Fruit fly (Drosophila melanogaster) whole organism, prepupa: ENCODE measurements around the gene CG31910.

Source experiments
- Blimp-1 ChIP-seq: fragments of 200-800 bp; sonication (Bioruptor generic); optimal IDR thresholded peaks from 3 replicates; lab custom pipeline; 2017; ENCODE audit warnings: missing biosample characterization, missing genetic modification characterization, mild to moderate bottlenecking, moderate library complexity, missing genetic modification reagents
- CG10631 ChIP-seq: fragments of 200-800 bp; sonication (Bioruptor generic); optimal IDR thresholded peaks from 2 replicates; lab custom pipeline; 2016; ENCODE audit warnings: missing biosample characterization, missing genetic modification characterization
- CG10669 ChIP-seq: fragments of 200-800 bp; sonication (Bioruptor generic); optimal IDR thresholded peaks from 3 replicates; lab custom pipeline; 2018; ENCODE audit warnings: missing biosample characterization, mild to moderate bottlenecking, missing genetic modification characterization, moderate library complexity
- CG11294 ChIP-seq: fragments of 200-800 bp; sonication (Bioruptor generic); IDR thresholded peaks from 2 replicates; pipeline ENCODE4 v1.3.6; 2022; ENCODE audit warnings: missing biosample characterization, missing genetic modification characterization
- CG11762 ChIP-seq: fragments of 200-800 bp; sonication (Bioruptor generic); optimal IDR thresholded peaks from 3 replicates; lab custom pipeline; 2016; ENCODE audit warnings: missing biosample characterization, missing genetic modification characterization; ENCODE audit not compliant: insufficient read depth
- CG11902 ChIP-seq: fragments of 200-800 bp; sonication (Bioruptor generic); optimal IDR thresholded peaks from 3 replicates; lab custom pipeline; 2016; ENCODE audit warnings: missing biosample characterization, missing genetic modification characterization
- CG15336 ChIP-seq: fragments of 200-800 bp; sonication (Bioruptor generic); IDR thresholded peaks from 2 replicates; pipeline ENCODE4 v1.3.6; 2022; ENCODE audit warnings: missing biosample characterization, missing genetic modification characterization
- CG1621 ChIP-seq: fragments of 200-800 bp; sonication (Bioruptor generic); optimal IDR thresholded peaks from 3 replicates; lab custom pipeline; 2018; ENCODE audit warnings: missing biosample characterization, mild to moderate bottlenecking, missing genetic modification characterization
- CG31627 ChIP-seq: fragments of 200-800 bp; sonication (Bioruptor generic); optimal IDR thresholded peaks from 3 replicates; lab custom pipeline; 2016; ENCODE audit warnings: missing biosample characterization, missing genetic modification characterization
- CG32006 ChIP-seq: fragments of 200-800 bp; sonication (Bioruptor generic); optimal IDR thresholded peaks from 3 replicates; lab custom pipeline; 2017; ENCODE audit warnings: missing biosample characterization, mild to moderate bottlenecking, missing genetic modification characterization
- CG34406 ChIP-seq: fragments of 200-800 bp; sonication (Bioruptor generic); optimal IDR thresholded peaks from 3 replicates; lab custom pipeline; 2016; ENCODE audit warnings: missing biosample characterization, missing genetic modification characterization
- CG3919 ChIP-seq: fragments of 200-800 bp; sonication (Bioruptor generic); optimal IDR thresholded peaks from 3 replicates; lab custom pipeline; 2016; ENCODE audit warnings: missing biosample characterization, missing genetic modification characterization
- CG4318 ChIP-seq: fragments of 200-800 bp; sonication (Bioruptor generic); optimal IDR thresholded peaks from 3 replicates; lab custom pipeline; 2017; ENCODE audit warnings: missing biosample characterization, mild to moderate bottlenecking, missing genetic modification characterization
- CG6163 ChIP-seq: fragments of 200-800 bp; sonication (Bioruptor generic); IDR thresholded peaks from 3 replicates; pipeline ENCODE4 v1.3.6; 2022; ENCODE audit warnings: missing biosample characterization, missing genetic modification characterization
- CG6276 ChIP-seq: fragments of 200-800 bp; sonication (Bioruptor generic); optimal IDR thresholded peaks from 2 replicates; lab custom pipeline; 2017; ENCODE audit warnings: missing biosample characterization, mild to moderate bottlenecking, missing genetic modification characterization
- CG6792 ChIP-seq: fragments of 200-800 bp; sonication (Bioruptor generic); optimal IDR thresholded peaks from 3 replicates; lab custom pipeline; 2016; ENCODE audit warnings: missing biosample characterization, missing genetic modification characterization
- CG6808 ChIP-seq: fragments of 200-800 bp; sonication (Bioruptor generic); optimal IDR thresholded peaks from 3 replicates; lab custom pipeline; 2017; ENCODE audit warnings: missing biosample characterization, missing genetic modification characterization, mild to moderate bottlenecking, moderate library complexity, missing genetic modification reagents
- CG6854 ChIP-seq: fragments of 200-800 bp; sonication (Bioruptor generic); optimal IDR thresholded peaks from 2 replicates; lab custom pipeline; 2017; ENCODE audit warnings: missing biosample characterization, mild to moderate bottlenecking, missing genetic modification characterization
- CG7368 ChIP-seq: fragments of 200-800 bp; sonication (Bioruptor generic); optimal IDR thresholded peaks from 3 replicates; lab custom pipeline; 2016; ENCODE audit warnings: missing biosample characterization, missing genetic modification characterization
- CG8119 ChIP-seq: fragments of 200-800 bp; sonication (Bioruptor generic); IDR thresholded peaks from 3 replicates; pipeline ENCODE4 v1.3.6; 2022; ENCODE audit warnings: missing biosample characterization, missing genetic modification characterization
- CG8319 ChIP-seq: fragments of 200-800 bp; sonication (Bioruptor generic); optimal IDR thresholded peaks from 3 replicates; lab custom pipeline; 2016; ENCODE audit warnings: missing biosample characterization, missing genetic modification characterization
- Eip78C ChIP-seq: fragments of 200-800 bp; sonication (Bioruptor generic); peaks from one replicate; lab custom pipeline; 2016; ENCODE audit warnings: missing biosample characterization, missing genetic modification characterization
- Eip93F ChIP-seq: fragments of 200-800 bp; sonication (Bioruptor generic); optimal IDR thresholded peaks from 2 replicates; lab custom pipeline; 2016; ENCODE audit warnings: missing biosample characterization, mild to moderate bottlenecking, missing genetic modification characterization
- Ets21C ChIP-seq: fragments of 200-800 bp; sonication (Bioruptor generic); optimal IDR thresholded peaks from 3 replicates; lab custom pipeline; 2016; ENCODE audit warnings: missing biosample characterization, missing genetic modification characterization
- Ets96B ChIP-seq: fragments of 200-800 bp; optimal IDR thresholded peaks from 2 replicates; lab custom pipeline; 2019; ENCODE audit warnings: missing biosample characterization, mild to moderate bottlenecking, missing genetic modification characterization, moderate library complexity
- Gug ChIP-seq: fragments of 200-800 bp; sonication (Bioruptor generic); IDR thresholded peaks from 2 replicates; pipeline ENCODE4 v1.3.6; 2022; ENCODE audit warnings: missing biosample characterization, missing genetic modification characterization
- Hr38 ChIP-seq: sonication (Bioruptor generic); optimal IDR thresholded peaks from 2 replicates; lab custom pipeline; 2016; ENCODE audit warnings: missing biosample characterization, missing genetic modification characterization
- Hr39 ChIP-seq: fragments of 200-800 bp; sonication (Bioruptor generic); optimal IDR thresholded peaks from 2 replicates; lab custom pipeline; 2016; ENCODE audit warnings: missing biosample characterization, missing genetic modification characterization
- Hr4 ChIP-seq: fragments of 200-800 bp; sonication (Bioruptor generic); optimal IDR thresholded peaks from 3 replicates; lab custom pipeline; 2016; ENCODE audit warnings: missing biosample characterization, missing genetic modification characterization
- Lpt ChIP-seq: fragments of 200-800 bp; sonication (Bioruptor generic); optimal IDR thresholded peaks from 3 replicates; lab custom pipeline; 2016; ENCODE audit warnings: missing biosample characterization, missing genetic modification characterization
- OdsH ChIP-seq: fragments of 200-800 bp; sonication (Bioruptor generic); optimal IDR thresholded peaks from 3 replicates; lab custom pipeline; 2016; ENCODE audit warnings: missing biosample characterization, missing genetic modification characterization
- Smox ChIP-seq: fragments of 200-800 bp; sonication (Bioruptor generic); optimal IDR thresholded peaks from 3 replicates; lab custom pipeline; 2016; ENCODE audit warnings: missing biosample characterization, missing genetic modification characterization
- Sox102F ChIP-seq: fragments of 200-800 bp; sonication (Bioruptor generic); optimal IDR thresholded peaks from 2 replicates; lab custom pipeline; 2016; ENCODE audit warnings: missing biosample characterization, mild to moderate bottlenecking, missing genetic modification characterization
- Sox14 ChIP-seq: fragments of 200-800 bp; sonication (Bioruptor generic); optimal IDR thresholded peaks from 3 replicates; lab custom pipeline; 2016; ENCODE audit warnings: missing biosample characterization, missing genetic modification characterization
- Sox15 ChIP-seq: fragments of 200-800 bp; sonication (Bioruptor generic); optimal IDR thresholded peaks from 3 replicates; lab custom pipeline; 2016; ENCODE audit warnings: missing biosample characterization, missing genetic modification characterization
- achi ChIP-seq: fragments of 200-800 bp; sonication (Bioruptor generic); optimal IDR thresholded peaks from 3 replicates; lab custom pipeline; 2016; ENCODE audit warnings: missing biosample characterization, missing genetic modification characterization
- acj6 ChIP-seq: fragments of 200-800 bp; sonication (Bioruptor generic); optimal IDR thresholded peaks from 3 replicates; lab custom pipeline; 2016; ENCODE audit warnings: missing biosample characterization, missing genetic modification characterization
- cyc ChIP-seq: fragments of 200-800 bp; sonication (Bioruptor generic); optimal IDR thresholded peaks from 3 replicates; lab custom pipeline; 2016; ENCODE audit warnings: missing biosample characterization, missing genetic modification characterization
- dac ChIP-seq: fragments of 200-800 bp; sonication (Bioruptor generic); optimal IDR thresholded peaks from 2 replicates; lab custom pipeline; 2017; ENCODE audit warnings: missing biosample characterization, mild to moderate bottlenecking, missing genetic modification characterization
- dsx ChIP-seq: fragments of 200-800 bp; optimal IDR thresholded peaks from 3 replicates; lab custom pipeline; 2019; ENCODE audit warnings: missing biosample characterization, mild to moderate bottlenecking, missing genetic modification characterization, moderate library complexity; ENCODE audit not compliant: poor library complexity, severe bottlenecking
- eg ChIP-seq: fragments of 200-800 bp; sonication (Bioruptor generic); IDR thresholded peaks from 3 replicates; pipeline ENCODE4 v1.3.6; 2022; ENCODE audit warnings: missing biosample characterization, missing genetic modification characterization
- esn ChIP-seq: fragments of 200-800 bp; sonication (Bioruptor generic); optimal IDR thresholded peaks from 2 replicates; lab custom pipeline; 2016; ENCODE audit warnings: missing biosample characterization, mild to moderate bottlenecking, missing genetic modification characterization, moderate library complexity
- fd59A ChIP-seq: fragments of 200-800 bp; sonication (Bioruptor generic); optimal IDR thresholded peaks from 2 replicates; lab custom pipeline; 2017; ENCODE audit warnings: missing biosample characterization, mild to moderate bottlenecking, missing genetic modification characterization, missing genetic modification reagents
- fd85E ChIP-seq: fragments of 200-800 bp; sonication (Bioruptor generic); optimal IDR thresholded peaks from 3 replicates; lab custom pipeline; 2016; ENCODE audit warnings: missing biosample characterization, missing genetic modification characterization
- fkh ChIP-seq: fragments of 200-800 bp; sonication (Bioruptor generic); optimal IDR thresholded peaks from 3 replicates; lab custom pipeline; 2017; ENCODE audit warnings: missing biosample characterization, mild to moderate bottlenecking, missing genetic modification characterization, moderate library complexity
- lz ChIP-seq: fragments of 200-800 bp; sonication (Bioruptor generic); optimal IDR thresholded peaks from 3 replicates; lab custom pipeline; 2016; ENCODE audit warnings: missing biosample characterization, missing genetic modification characterization
- net ChIP-seq: fragments of 200-800 bp; sonication (Bioruptor generic); optimal IDR thresholded peaks from 3 replicates; lab custom pipeline; 2016; ENCODE audit warnings: missing biosample characterization, missing genetic modification characterization
- salr ChIP-seq, 2 experiments: fragments of 200-800 bp; sonication (Bioruptor generic); optimal IDR thresholded peaks; 3 replicates each; lab custom pipeline; 2016 to 2018; ENCODE audit warnings: missing biosample characterization in 2 of 2, missing genetic modification characterization in 2 of 2, mild to moderate bottlenecking in 1 of 2
- ss ChIP-seq, 2 experiments: fragments of 200-800 bp; sonication (Bioruptor generic); optimal IDR thresholded peaks; 2 replicates in 1 of 2; 3 replicates in 1 of 2; lab custom pipeline; 2017 to 2018; ENCODE audit warnings: mild to moderate bottlenecking in 2 of 2, missing biosample characterization in 2 of 2, missing genetic modification characterization in 2 of 2, moderate library complexity in 1 of 2
- svp ChIP-seq: fragments of 200-800 bp; sonication (Bioruptor generic); peaks from one replicate; lab custom pipeline; 2016; ENCODE audit warnings: missing biosample characterization, missing genetic modification characterization
- topi ChIP-seq: fragments of 200-800 bp; sonication (Bioruptor generic); optimal IDR thresholded peaks from 3 replicates; lab custom pipeline; 2016; ENCODE audit warnings: missing biosample characterization, missing genetic modification characterization
- vri ChIP-seq: fragments of 200-800 bp; sonication (Bioruptor generic); optimal IDR thresholded peaks from 3 replicates; lab custom pipeline; 2016; ENCODE audit warnings: missing biosample characterization, mild to moderate bottlenecking, missing genetic modification characterization

The CG31910 gene

DNA sequence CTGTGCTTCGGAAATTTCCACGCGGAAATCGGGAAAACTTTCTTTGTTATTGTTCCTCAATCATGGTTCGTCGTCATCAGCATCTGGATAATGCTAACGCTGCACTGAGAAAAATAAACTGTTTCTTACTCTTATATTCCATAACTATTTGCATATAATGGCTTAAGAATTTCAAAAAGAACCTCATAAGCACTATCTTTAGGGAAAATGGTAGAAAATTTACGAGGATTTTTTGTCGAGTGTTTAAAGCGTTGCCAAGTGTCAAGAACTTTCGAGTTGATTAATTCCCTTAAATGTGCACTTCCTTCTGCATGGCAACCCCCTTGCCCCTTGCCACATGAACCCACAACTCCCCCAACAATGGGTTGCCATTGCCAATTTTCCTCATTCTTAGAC lies 42.5 kb upstream of the CG31910 start:
- peak; percentile 79 for TF ChIP-seq CG32006
- TF ChIP-seq CG6276 (GFP tag; lab: Kevin White, UChicago), result peak; percentile 58
- TF ChIP-seq acj6 (GFP tag; lab: Kevin White, UChicago), result peak; percentile 52
- peak; percentile 34 for TF ChIP-seq CG34406 (GFP tag; lab: Kevin White, UChicago)
- TF ChIP-seq CG11902 (GFP tag; lab: Kevin White, UChicago), result no peak
- peak; percentile 57 for TF ChIP-seq CG31627
- TF ChIP-seq Eip78C, result peak; percentile 75
- TF ChIP-seq CG4318 (GFP tag; lab: Kevin White, UChicago), result peak; percentile 73
- no peak for TF ChIP-seq fd85E (GFP tag; lab: Kevin White, UChicago)
- TF ChIP-seq Sox15, result peak; percentile 17
- TF ChIP-seq vri (GFP tag; lab: Kevin White, UChicago), result no peak
- peak; percentile 44 for TF ChIP-seq cyc (GFP tag; lab: Kevin White, UChicago)
- TF ChIP-seq net (GFP tag; lab: Kevin White, UChicago), result no peak
- 0 out of 2 replicates have a peak, but pooled peaks have one; percentile 14 for TF ChIP-seq CG11294 (GFP tag; lab: Robert Waterston, UW)
- no peak for TF ChIP-seq Hr38 (GFP tag; lab: Kevin White, UChicago)
- peak; percentile 56 for TF ChIP-seq CG11762 (GFP tag; lab: Kevin White, UChicago)
- peak; percentile 59 for TF ChIP-seq dac (GFP tag; lab: Kevin White, UChicago)
- no peak for TF ChIP-seq Eip93F (GFP tag; lab: Kevin White, UChicago)
- peak; percentile 76 for TF ChIP-seq achi (GFP tag; lab: Kevin White, UChicago)
- TF ChIP-seq fd59A (GFP tag; lab: Kevin White, UChicago), result peak; percentile 5
- TF ChIP-seq CG3919, result peak; percentile 59
- no peak for TF ChIP-seq ss (GFP tag; optimal IDR thresholded peaks at IDR 0.05; lab: Kevin White, UChicago)
- TF ChIP-seq Ets96B, result peak; percentile 64
- TF ChIP-seq CG1621 (tag; lab: Kevin White, UChicago), result no peak
- no peak for TF ChIP-seq CG6792 (GFP tag; lab: Kevin White, UChicago)
- peak; percentile 53 for TF ChIP-seq topi (GFP tag; lab: Kevin White, UChicago)
- TF ChIP-seq eg (GFP tag; lab: Robert Waterston, UW), result peak; percentile 67; the same call in 2 of the 3 replicates
- peak; percentile 54 for TF ChIP-seq CG10631 (GFP tag; lab: Kevin White, UChicago)
- no peak for TF ChIP-seq Blimp-1 (GFP tag; lab: Kevin White, UChicago)
- TF ChIP-seq lz (GFP tag; lab: Kevin White, UChicago), result peak; percentile 28
- peak; percentile 52; the same call in 2 of the 3 replicates for TF ChIP-seq CG6163 (GFP tag; lab: Robert Waterston, UW)
- TF ChIP-seq svp (GFP tag; lab: Kevin White, UChicago), result peak; percentile 85
- TF ChIP-seq dsx (GFP tag; lab: Kevin White, UChicago), result peak; percentile 5
- TF ChIP-seq CG7368 (GFP tag; lab: Kevin White, UChicago), result peak; percentile 46
- peak; percentile 20 for TF ChIP-seq CG6808
- no peak for TF ChIP-seq CG8319 (GFP tag; lab: Kevin White, UChicago)
- peak; percentile 76 for TF ChIP-seq CG15336
- TF ChIP-seq Hr4 (GFP tag; lab: Kevin White, UChicago), result peak; percentile 63
- no peak for TF ChIP-seq esn (GFP tag; lab: Kevin White, UChicago)
- peak; percentile 67 for TF ChIP-seq OdsH
- TF ChIP-seq CG6854 (GFP tag; lab: Kevin White, UChicago), result no peak
- peak; percentile 12 for TF ChIP-seq Ets21C (GFP tag; lab: Kevin White, UChicago)
- TF ChIP-seq Sox14 (GFP tag; lab: Kevin White, UChicago), result no peak
- TF ChIP-seq fkh (GFP tag; lab: Kevin White, UChicago), result no peak
- TF ChIP-seq CG10669 (GFP tag; lab: Kevin White, UChicago), result peak; percentile 57
- peak in 1 of 2 experiments; percentile 53 for TF ChIP-seq salr (GFP tag; optimal IDR thresholded peaks at IDR 0.05; lab: Kevin White, UChicago)
- TF ChIP-seq Smox, result peak; percentile 2
- no peak for TF ChIP-seq Lpt (GFP tag; lab: Kevin White, UChicago)
- TF ChIP-seq Gug, result peak; percentile 38
- TF ChIP-seq Hr39 (GFP tag; lab: Kevin White, UChicago), result peak; percentile 57
- TF ChIP-seq Sox102F (GFP tag; lab: Kevin White, UChicago), result peak; percentile 27
- peak; percentile 72 for TF ChIP-seq CG8119 (GFP tag; lab: Robert Waterston, UW)
